Worm (Caenorhabditis elegans): Measurements from ENCODE around the gene nhr-195.

Gene nhr-195

DNA sequence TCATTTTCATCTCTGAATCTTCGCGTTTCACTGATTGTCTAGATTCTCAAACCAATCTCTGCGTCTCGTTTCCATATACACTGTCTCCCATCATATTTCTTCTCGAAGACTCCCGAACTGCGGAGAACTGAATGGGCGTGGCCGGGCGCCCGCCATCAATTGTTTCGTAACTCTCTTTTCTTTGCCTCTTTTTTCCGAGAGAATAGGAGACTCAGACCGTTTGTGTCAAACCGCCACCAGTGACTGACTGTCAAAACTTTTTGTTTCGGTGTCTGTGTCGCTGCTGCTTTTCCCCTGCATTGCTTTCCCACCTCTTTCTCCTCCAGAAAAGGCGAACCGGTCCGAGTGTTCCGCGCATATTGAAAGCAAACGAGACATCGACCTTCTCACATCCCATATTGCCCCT lies 36.0 kb downstream of the nhr-195 start, which contains the start of gene unc-23:
Gene unc-23, plus strand, starts transcription at position 176 of the 406 bp plus-strand sequence.
- TF ChIP-seq bed-2 (GFP tag; IDR thresholded peaks at IDR 0.05), result no peak
- peak; percentile 71 for TF ChIP-seq ZK185.1 (tag; optimal IDR thresholded peaks at IDR 0.05; ENCODE audit: poor library complexity, severe bottlenecking)
- TF ChIP-seq egl-18 (GFP tag; IDR thresholded peaks at IDR 0.05), result 0 out of 2 replicates have a peak, but pooled peaks have one; percentile 54
- no peak for TF ChIP-seq hlh-26 (GFP tag; conservative IDR thresholded peaks at IDR 0.05)
- no peak for TF ChIP-seq ztf-28 (GFP tag; IDR thresholded peaks at IDR 0.05)
- no peak for TF ChIP-seq nhr-179 (tag; optimal IDR thresholded peaks at IDR 0.05)
- TF ChIP-seq ekl-4 (GFP tag; IDR thresholded peaks at IDR 0.05), result peak; percentile 81
- TF ChIP-seq tlf-1 (GFP tag; optimal IDR thresholded peaks at IDR 0.05), result peak; percentile 82
- TF ChIP-seq lin-26 (GFP tag; IDR thresholded peaks at IDR 0.05), result peak; percentile 64; the same call in 1 of the 2 replicates
- no peak for TF ChIP-seq F10E7.11 (tag; optimal IDR thresholded peaks at IDR 0.05)
- TF ChIP-seq ccch-3 (GFP tag; optimal IDR thresholded peaks at IDR 0.05), result no peak
- no peak for TF ChIP-seq snpc-3.4 (tag; optimal IDR thresholded peaks at IDR 0.05)
- TF ChIP-seq B0336.3 (GFP tag; IDR thresholded peaks at IDR 0.05), result peak; percentile 73; the same call in 1 of the 2 replicates
- no peak for TF ChIP-seq ceh-100 (GFP tag; IDR thresholded peaks at IDR 0.05)
- no peak for TF ChIP-seq B0035.1 (tag; optimal IDR thresholded peaks at IDR 0.05)
- TF ChIP-seq nhr-120 (GFP tag; IDR thresholded peaks at IDR 0.05), result no peak
- no peak for TF ChIP-seq ceh-91 (GFP tag; IDR thresholded peaks at IDR 0.05)
- no peak for TF ChIP-seq mxl-1 (tag; optimal IDR thresholded peaks at IDR 0.05)
- TF ChIP-seq zfh-2 (GFP tag; conservative IDR thresholded peaks at IDR 0.05), result peak; percentile 89
- peak; percentile 66 for TF ChIP-seq mcd-1 (GFP tag; IDR thresholded peaks at IDR 0.05)
- TF ChIP-seq Y67H2A.10 (GFP tag; conservative IDR thresholded peaks at IDR 0.05), result 0 out of 2 replicates have a peak, but pooled peaks have one; percentile 59
- no peak for TF ChIP-seq B0019.2 (GFP tag; conservative IDR thresholded peaks at IDR 0.05)
- no peak for TF ChIP-seq nhr-27 (tag; optimal IDR thresholded peaks at IDR 0.05)
- no peak for TF ChIP-seq unc-130 (GFP tag; optimal IDR thresholded peaks at IDR 0.05)
- no peak for TF ChIP-seq aptf-2 (GFP tag; conservative IDR thresholded peaks at IDR 0.05)
- TF ChIP-seq akir-1 (GFP tag; optimal IDR thresholded peaks at IDR 0.05), result no peak
- TF ChIP-seq chd-7 (tag; optimal IDR thresholded peaks at IDR 0.05), result peak; percentile 89
- TF ChIP-seq nfya-1 (tag; optimal IDR thresholded peaks at IDR 0.05; ENCODE audit: borderline replicate concordance, insufficient read depth), result no peak
- peak; percentile 98 for TF ChIP-seq hsf-1 (GFP tag; IDR thresholded peaks at IDR 0.05)
- TF ChIP-seq lin-54 (GFP tag; optimal IDR thresholded peaks at IDR 0.05), result peak; percentile 54
- TF ChIP-seq D2030.7 (GFP tag; IDR thresholded peaks at IDR 0.05), result no peak
- TF ChIP-seq let-607 (tag; optimal IDR thresholded peaks at IDR 0.05), result peak; percentile 40 to 75
- TF ChIP-seq F33H1.4 (GFP tag; IDR thresholded peaks at IDR 0.05), result no peak
- TF ChIP-seq sptf-2 (GFP tag; optimal IDR thresholded peaks at IDR 0.05), result no peak
- TF ChIP-seq unc-62 (GFP tag; optimal IDR thresholded peaks at IDR 0.05), result peak; percentile 87
- TF ChIP-seq F57A8.1 (GFP tag; optimal IDR thresholded peaks at IDR 0.05), result no peak
- TF ChIP-seq dpff-1 (tag; optimal IDR thresholded peaks at IDR 0.05), result no peak
- TF ChIP-seq ets-4 (GFP tag; optimal IDR thresholded peaks at IDR 0.05), result peak; percentile 69
- no peak for TF ChIP-seq madf-3 (GFP tag; IDR thresholded peaks at IDR 0.05)
- TF ChIP-seq attf-5 (GFP tag; optimal IDR thresholded peaks at IDR 0.05), result peak; percentile 81
- no peak for TF ChIP-seq C17E4.6 (GFP tag; IDR thresholded peaks at IDR 0.05)
- TF ChIP-seq F22D6.2 (tag; optimal IDR thresholded peaks at IDR 0.05), result peak; percentile 60
- TF ChIP-seq madf-6 (GFP tag; IDR thresholded peaks at IDR 0.05), result no peak
- TF ChIP-seq zim-3 (tag; optimal IDR thresholded peaks at IDR 0.05), result peak; percentile 44
- peak; percentile 95 for TF ChIP-seq cebp-1 (GFP tag; IDR thresholded peaks at IDR 0.05)
- peak; percentile 98 for TF ChIP-seq cebp-1 (tag; optimal IDR thresholded peaks at IDR 0.05)
- TF ChIP-seq fkh-3 (tag; optimal IDR thresholded peaks at IDR 0.05), result no peak
- TF ChIP-seq nfyb-1 (GFP tag; IDR thresholded peaks at IDR 0.05), result peak; percentile 90
- peak; percentile 78 for TF ChIP-seq ztf-3 (GFP tag; optimal IDR thresholded peaks at IDR 0.05)
